Fruit fly (Drosophila melanogaster) whole organism, adult: ENCODE results near the gene SrpRbeta.

Source experiments
- CG11617 ChIP-seq: fragments of 200-800 bp; sonication (Bioruptor generic); optimal IDR thresholded peaks from 2 replicates; lab custom pipeline; 2017; ENCODE audit warnings: mild to moderate bottlenecking, missing biosample characterization, missing genetic modification reagents, missing genetic modification characterization
- CG12768 ChIP-seq: fragments of 200-800 bp; sonication (Bioruptor generic); optimal IDR thresholded peaks from 2 replicates; lab custom pipeline; 2017; ENCODE audit warnings: missing biosample characterization, missing genetic modification characterization, mild to moderate bottlenecking, moderate library complexity, missing genetic modification reagents
- CG14711 ChIP-seq: fragments of 200-800 bp; sonication (Bioruptor generic); optimal IDR thresholded peaks from 2 replicates; lab custom pipeline; 2018; ENCODE audit warnings: missing biosample characterization, mild to moderate bottlenecking, missing genetic modification characterization, moderate library complexity
- CG1620 ChIP-seq: fragments of 200-800 bp; sonication (Bioruptor generic); optimal IDR thresholded peaks from 2 replicates; lab custom pipeline; 2016; ENCODE audit warnings: missing biosample characterization, missing genetic modification characterization
- CG33017 ChIP-seq: fragments of 200-800 bp; sonication (Bioruptor generic); optimal IDR thresholded peaks from 2 replicates; lab custom pipeline; 2018; ENCODE audit warnings: missing biosample characterization, mild to moderate bottlenecking, missing genetic modification characterization, moderate library complexity
- CG5204 ChIP-seq: fragments of 200-800 bp; sonication (Bioruptor generic); optimal IDR thresholded peaks from 2 replicates; lab custom pipeline; 2016; ENCODE audit warnings: missing biosample characterization, missing genetic modification characterization
- CG7045 ChIP-seq: fragments of 200-800 bp; sonication (Bioruptor generic); optimal IDR thresholded peaks from 2 replicates; lab custom pipeline; 2017; ENCODE audit warnings: missing biosample characterization, mild to moderate bottlenecking, missing genetic modification characterization
- CG7101 ChIP-seq: fragments of 200-800 bp; sonication (Bioruptor generic); optimal IDR thresholded peaks from 2 replicates; lab custom pipeline; 2018; ENCODE audit warnings: missing biosample characterization, mild to moderate bottlenecking, missing genetic modification characterization, moderate library complexity
- Clk ChIP-seq: fragments of 200-800 bp; sonication (Bioruptor generic); optimal IDR thresholded peaks from 2 replicates; lab custom pipeline; 2017; ENCODE audit warnings: missing biosample characterization, missing genetic modification characterization
- Crg-1 ChIP-seq: fragments of 200-800 bp; sonication (Bioruptor generic); optimal IDR thresholded peaks from 2 replicates; lab custom pipeline; 2016; ENCODE audit warnings: missing biosample characterization, missing genetic modification characterization
- Hr96 ChIP-seq: fragments of 200-800 bp; sonication (Bioruptor generic); optimal IDR thresholded peaks from 2 replicates; lab custom pipeline; 2016; ENCODE audit warnings: missing biosample characterization, missing genetic modification characterization
- Mnt ChIP-seq: fragments of 200-800 bp; sonication (Bioruptor generic); optimal IDR thresholded peaks from 2 replicates; lab custom pipeline; 2016; ENCODE audit warnings: missing biosample characterization, mild to moderate bottlenecking, missing genetic modification characterization
- bab1 ChIP-seq: fragments of 200-800 bp; sonication (Bioruptor generic); optimal IDR thresholded peaks from 3 replicates; lab custom pipeline; 2019; ENCODE audit warnings: missing biosample characterization, mild to moderate bottlenecking, missing genetic modification characterization, moderate library complexity
- cic ChIP-seq: fragments of 200-800 bp; sonication (Bioruptor generic); optimal IDR thresholded peaks from 2 replicates; lab custom pipeline; 2017; ENCODE audit warnings: missing biosample characterization, mild to moderate bottlenecking, missing genetic modification characterization, moderate library complexity
- cnc ChIP-seq, 2 experiments: fragments of >200 bp; optimal IDR thresholded peaks; 2 replicates each; lab custom pipeline; 2017
- kay ChIP-seq: fragments of 200-800 bp; sonication (Bioruptor generic); peaks from one replicate; lab custom pipeline; 2016; ENCODE audit warnings: missing biosample characterization, missing genetic modification characterization, borderline replicate concordance
- ovo ChIP-seq: fragments of 200-800 bp; sonication (Bioruptor generic); optimal IDR thresholded peaks from 2 replicates; lab custom pipeline; 2016; ENCODE audit warnings: missing biosample characterization, missing genetic modification characterization
- pad ChIP-seq: fragments of 200-800 bp; sonication (Bioruptor generic); optimal IDR thresholded peaks from 3 replicates; lab custom pipeline; 2017; ENCODE audit warnings: missing biosample characterization, missing genetic modification characterization, mild to moderate bottlenecking, moderate library complexity, missing genetic modification reagents
- tj ChIP-seq: fragments of 200-800 bp; sonication (Bioruptor generic); optimal IDR thresholded peaks from 3 replicates; lab custom pipeline; 2017; ENCODE audit warnings: missing biosample characterization, mild to moderate bottlenecking, missing genetic modification characterization, moderate library complexity
- toe ChIP-seq: fragments of 200-800 bp; sonication (Bioruptor generic); optimal IDR thresholded peaks from 2 replicates; lab custom pipeline; 2016; ENCODE audit warnings: missing biosample characterization, missing genetic modification characterization

SrpRbeta gene

DNA sequence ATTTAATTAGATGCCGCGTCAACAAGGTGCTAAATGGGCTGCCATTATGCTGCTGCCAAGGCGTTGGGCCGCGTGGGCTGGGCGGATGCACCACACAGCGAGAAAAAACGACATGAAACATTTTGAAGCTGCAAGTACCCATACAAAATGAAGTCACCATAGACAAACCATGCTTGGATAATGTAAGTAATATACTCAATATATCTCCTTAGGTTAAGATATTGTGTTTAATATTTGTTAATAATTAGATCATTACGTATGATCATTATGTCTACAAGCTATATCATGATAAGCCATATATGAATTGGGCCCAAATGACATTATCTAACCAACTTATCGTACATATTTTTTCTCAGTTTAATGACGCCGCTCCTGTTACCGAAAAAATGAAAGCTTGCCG lies 4.0 kb downstream of the SrpRbeta start:
- TF ChIP-seq Hr96 = no peak
- no peak for TF ChIP-seq CG11617
- no peak for TF ChIP-seq Clk
- TF ChIP-seq CG33017 = no peak
- no peak for TF ChIP-seq pad (GFP tag; lab: Kevin White, UChicago)
- TF ChIP-seq CG12768 (GFP tag; lab: Kevin White, UChicago) = no peak
- no peak for TF ChIP-seq CG7101 (tag; lab: Kevin White, UChicago)
- no peak for TF ChIP-seq Mnt (GFP tag; lab: Kevin White, UChicago)
- no peak for TF ChIP-seq CG5204 (GFP tag; lab: Kevin White, UChicago)
- TF ChIP-seq toe (GFP tag; lab: Kevin White, UChicago) = no peak
- no peak for TF ChIP-seq CG14711 (tag; lab: Kevin White, UChicago)
- TF ChIP-seq kay = no peak
- TF ChIP-seq tj = no peak
- no peak for TF ChIP-seq cic (GFP tag; lab: Kevin White, UChicago)
- no peak for TF ChIP-seq CG1620 (GFP tag; lab: Kevin White, UChicago)
- no peak for TF ChIP-seq Crg-1

DNA sequence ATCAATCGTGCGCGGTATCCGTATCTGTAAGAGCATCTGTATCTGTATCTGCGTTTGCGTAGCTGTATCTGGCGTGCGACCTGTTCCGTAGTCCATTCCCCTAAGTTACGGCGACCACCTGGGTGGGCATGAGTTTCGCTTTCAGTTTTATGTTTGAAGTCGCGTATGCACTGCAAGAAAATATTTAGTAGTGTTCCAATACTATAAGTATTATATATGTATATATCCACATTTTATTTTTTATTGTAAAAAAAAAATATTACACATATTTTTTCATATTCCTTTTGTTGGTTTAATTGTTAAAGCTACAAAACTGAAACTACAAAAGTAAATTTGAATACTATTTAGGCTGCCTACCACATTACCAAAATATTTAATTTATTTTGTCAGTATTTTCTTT lies 7.1 kb downstream of the SrpRbeta start:
- no peak for TF ChIP-seq CG11617
- no peak for TF ChIP-seq pad (GFP tag; lab: Kevin White, UChicago)
- no peak for TF ChIP-seq CG1620 (GFP tag; lab: Kevin White, UChicago)
- no peak for TF ChIP-seq tj
- TF ChIP-seq bab1 (GFP tag; lab: Kevin White, UChicago) = no peak
- TF ChIP-seq Crg-1 = no peak
- no peak for TF ChIP-seq Clk
- no peak for TF ChIP-seq Mnt (GFP tag; lab: Kevin White, UChicago)

DNA sequence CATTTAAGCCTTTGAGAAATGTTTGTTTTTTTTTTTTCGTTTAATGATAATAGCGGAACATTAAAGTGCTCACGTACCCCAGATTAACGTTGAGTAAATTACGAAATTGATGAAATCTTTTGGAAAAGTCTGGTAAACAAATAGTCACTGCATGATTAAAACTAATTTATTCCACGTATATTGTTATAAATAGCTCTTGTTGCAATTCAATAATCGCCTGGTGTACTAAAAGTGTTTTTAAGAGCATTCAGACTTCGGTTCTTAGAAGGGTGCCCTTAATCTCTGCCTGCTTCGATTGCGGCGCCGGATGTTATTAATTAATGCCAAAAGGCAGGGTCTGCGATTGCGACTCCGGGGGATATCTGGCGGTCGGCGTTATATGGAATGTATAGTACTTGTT lies 11.2 kb downstream of the SrpRbeta start:
- TF ChIP-seq CG33017 (no peak), bab1 (GFP tag; lab: Kevin White, UChicago) (no peak), Hr96 (no peak), CG5204 (GFP tag; lab: Kevin White, UChicago) (no peak)

DNA sequence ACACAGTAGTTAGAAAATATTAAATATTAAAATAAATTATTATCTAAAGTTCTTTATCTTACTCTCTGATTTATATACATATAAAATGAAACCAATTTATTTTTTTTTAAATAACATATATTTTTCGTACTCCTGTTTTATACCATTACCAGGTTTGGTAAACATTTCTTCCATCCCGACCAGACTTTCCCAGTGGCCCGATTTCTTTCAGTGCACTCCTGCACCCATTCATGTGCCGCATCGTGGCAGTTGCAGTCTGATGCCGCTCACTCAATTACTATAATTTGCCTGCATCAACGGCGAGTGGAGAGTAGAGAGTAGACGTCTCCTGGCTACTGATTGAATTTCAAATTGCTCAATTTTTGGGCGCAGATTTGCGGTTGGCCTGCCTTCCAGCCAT lies 12.2 kb downstream of the SrpRbeta start:
- TF ChIP-seq pad (GFP tag; lab: Kevin White, UChicago) (no peak), kay (no peak), cnc (optimal IDR thresholded peaks at IDR 0.05; lab: Kevin White, UChicago) (no peak), CG1620 (GFP tag; lab: Kevin White, UChicago) (no peak), bab1 (GFP tag; lab: Kevin White, UChicago) (no peak), Hr96 (no peak), ovo (no peak), CG33017 (no peak), CG12768 (GFP tag; lab: Kevin White, UChicago) (no peak), cic (GFP tag; lab: Kevin White, UChicago) (no peak), CG14711 (tag; lab: Kevin White, UChicago) (no peak), CG7101 (tag; lab: Kevin White, UChicago) (no peak), tj (no peak), Crg-1 (no peak)

DNA sequence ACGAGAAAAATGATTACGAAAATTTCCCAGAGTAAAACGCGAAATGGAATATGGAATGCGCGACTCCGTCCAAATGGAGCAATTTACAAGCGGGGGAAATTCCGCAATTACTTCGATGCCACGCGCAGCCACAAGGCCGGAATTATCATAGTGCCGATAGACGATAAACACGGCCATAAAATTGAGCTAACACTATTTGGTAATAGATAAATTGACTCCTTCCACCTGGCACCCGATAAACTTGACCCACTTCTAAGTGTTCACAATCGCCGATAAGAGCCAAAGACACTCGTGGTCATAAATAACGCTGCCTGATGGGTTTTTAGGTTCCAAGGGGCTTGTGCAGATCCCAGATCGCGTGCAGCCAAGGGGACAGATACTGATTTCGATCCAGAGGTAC lies 12.9 kb downstream of the SrpRbeta start:
- TF ChIP-seq pad (GFP tag; lab: Kevin White, UChicago) = no peak
- no peak for TF ChIP-seq Crg-1
- no peak for TF ChIP-seq CG14711 (tag; lab: Kevin White, UChicago)
- no peak for TF ChIP-seq CG1620 (GFP tag; lab: Kevin White, UChicago)
- no peak for TF ChIP-seq CG7045 (GFP tag; lab: Kevin White, UChicago)
- no peak for TF ChIP-seq CG7101 (tag; lab: Kevin White, UChicago)
- TF ChIP-seq bab1 (GFP tag; lab: Kevin White, UChicago) = no peak
- no peak for TF ChIP-seq CG11617
- TF ChIP-seq tj = no peak
- no peak for TF ChIP-seq CG12768 (GFP tag; lab: Kevin White, UChicago)
- no peak for TF ChIP-seq CG5204 (GFP tag; lab: Kevin White, UChicago)
- TF ChIP-seq kay = no peak
- no peak for TF ChIP-seq cic (GFP tag; lab: Kevin White, UChicago)

DNA sequence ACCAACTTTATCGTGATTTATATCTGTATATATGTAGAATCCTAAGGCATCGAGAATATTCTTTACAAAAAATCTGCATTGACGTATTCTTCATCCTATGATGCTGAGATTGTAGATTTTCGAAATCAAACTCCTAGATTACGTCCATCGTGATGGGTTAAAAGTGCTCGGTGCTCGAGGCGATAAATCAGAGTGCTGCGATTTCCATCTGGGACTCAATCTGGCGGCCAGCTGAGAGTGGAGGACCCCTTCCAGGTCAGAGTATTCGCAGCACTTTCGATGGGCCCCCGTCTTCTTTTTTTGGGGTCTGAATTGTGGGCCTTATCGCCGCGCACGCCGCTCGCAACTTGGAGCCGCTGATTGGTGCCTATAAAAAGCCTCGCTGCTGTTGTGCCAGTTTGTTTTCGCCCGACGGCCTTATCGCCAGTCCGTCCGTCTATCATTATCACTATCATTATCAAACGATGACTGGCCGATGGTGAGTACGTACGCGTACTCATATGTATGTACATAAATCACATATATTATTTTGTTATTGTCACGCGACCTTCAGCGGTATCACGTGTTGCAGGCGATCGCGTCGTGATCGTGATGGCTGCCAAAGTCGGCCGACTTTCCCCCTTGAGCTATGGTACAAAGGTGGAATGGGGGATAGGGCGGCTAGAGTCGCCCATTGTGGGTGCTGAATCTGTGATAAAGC lies 15.2 kb downstream of the SrpRbeta start:
- no peak for TF ChIP-seq tj
- TF ChIP-seq bab1 (GFP tag; lab: Kevin White, UChicago) = peak; percentile 64
- TF ChIP-seq CG7045 (GFP tag; lab: Kevin White, UChicago) = no peak
- TF ChIP-seq Hr96 = no peak
- TF ChIP-seq CG11617 = no peak
- TF ChIP-seq Mnt (GFP tag; lab: Kevin White, UChicago) = peak; percentile 14
- TF ChIP-seq Crg-1 = no peak
- peak; percentile 21 for TF ChIP-seq CG5204 (GFP tag; lab: Kevin White, UChicago)
- no peak for TF ChIP-seq Clk
- peak; percentile 47 to 49 for TF ChIP-seq cnc (optimal IDR thresholded peaks at IDR 0.05; lab: Kevin White, UChicago)
- TF ChIP-seq CG7101 (tag; lab: Kevin White, UChicago) = no peak
- peak; percentile 60 for TF ChIP-seq cic (GFP tag; lab: Kevin White, UChicago)
- no peak for TF ChIP-seq pad (GFP tag; lab: Kevin White, UChicago)
- TF ChIP-seq CG12768 (GFP tag; lab: Kevin White, UChicago) = peak; percentile 21
- TF ChIP-seq CG1620 (GFP tag; lab: Kevin White, UChicago) = no peak
- peak; percentile 7 for TF ChIP-seq CG33017
- no peak for TF ChIP-seq ovo
- TF ChIP-seq CG14711 (tag; lab: Kevin White, UChicago) = no peak
- TF ChIP-seq kay = peak; percentile 82
- TF ChIP-seq toe (GFP tag; lab: Kevin White, UChicago) = no peak
